Worm (Caenorhabditis elegans): ENCODE measurements around the gene kqt-3.

The kqt-3 gene

DNA sequence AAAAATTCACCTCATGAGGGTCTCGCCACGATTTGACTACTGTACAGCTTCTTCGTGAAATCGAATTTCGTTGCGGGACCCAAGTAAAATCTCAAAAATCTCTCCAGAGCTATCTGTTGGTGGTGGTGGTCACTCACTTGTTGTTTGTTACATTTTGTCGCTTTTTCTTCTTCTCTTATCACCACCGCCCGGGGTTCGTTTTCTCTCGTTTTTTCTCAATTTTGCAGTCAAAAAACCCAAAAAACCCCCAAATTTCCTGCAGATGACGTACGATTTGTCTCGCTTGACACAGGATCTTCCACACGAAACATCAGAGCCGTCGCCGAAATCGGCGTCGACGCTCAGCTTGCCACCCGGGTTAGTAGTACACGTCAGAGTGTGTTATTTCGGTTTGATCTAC, 40.0 kb downstream of the kqt-3 start, which contains the start of gene R06B9.5:
Gene R06B9.5 (plus strand): TSS at position 232 of the 400 bp plus-strand sequence.
- TF ChIP-seq Y105C5A.15 (GFP tag; IDR thresholded peaks at IDR 0.05) (no peak), daf-16 (GFP tag; optimal IDR thresholded peaks at IDR 0.05) (no peak), daf-16 (tag; optimal IDR thresholded peaks at IDR 0.05) (peak; percentile 5)

DNA sequence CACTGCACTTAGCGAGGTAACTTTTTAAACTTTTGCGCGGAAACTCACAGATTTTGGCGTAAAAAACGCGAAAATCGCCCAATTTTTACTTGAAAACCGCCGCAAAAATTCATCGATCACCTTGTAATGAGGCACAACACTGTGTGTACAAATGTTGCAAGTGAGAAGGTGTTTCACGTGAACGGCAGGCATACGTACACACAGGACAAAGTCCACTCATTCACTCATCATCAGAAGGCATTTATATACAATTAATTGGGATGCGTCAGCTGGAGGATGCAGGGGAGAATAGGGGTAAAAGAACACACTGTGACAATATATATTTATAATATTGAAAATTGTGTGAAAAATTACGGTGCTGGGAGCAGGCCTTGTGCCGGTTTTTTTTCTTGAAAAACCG, 40.8 kb downstream of the kqt-3 start:
- TF ChIP-seq mxl-3 (GFP tag; optimal IDR thresholded peaks at IDR 0.05) (no peak), hlh-30 (tag; optimal IDR thresholded peaks at IDR 0.05; ENCODE audit: insufficient read depth) (peak; percentile 18), nhr-6 (tag; optimal IDR thresholded peaks at IDR 0.05) (no peak), snpc-4 (tag; optimal IDR thresholded peaks at IDR 0.05) (no peak), daf-19 (GFP tag; conservative IDR thresholded peaks at IDR 0.05) (no peak), egl-43 (GFP tag; IDR thresholded peaks at IDR 0.05) (no peak), mxl-2 (GFP tag; conservative IDR thresholded peaks at IDR 0.05) (peak; percentile 88), ZK546.5 (tag; optimal IDR thresholded peaks at IDR 0.05) (no peak), lsy-2 (tag; optimal IDR thresholded peaks at IDR 0.05) (peak in 1 of 2 experiments; percentile 1), lir-3 (tag; optimal IDR thresholded peaks at IDR 0.05) (no peak), daf-16 (GFP tag; optimal IDR thresholded peaks at IDR 0.05) (no peak), daf-16 (tag; optimal IDR thresholded peaks at IDR 0.05) (peak; percentile 52), mdl-1 (tag; optimal IDR thresholded peaks at IDR 0.05) (no peak), nhr-48 (tag; optimal IDR thresholded peaks at IDR 0.05) (no peak), nhr-28 (tag; optimal IDR thresholded peaks at IDR 0.05) (peak; percentile 28), snpc-1.2 (GFP tag; IDR thresholded peaks at IDR 0.05) (peak; percentile 51; the same call in 1 of the 2 replicates), arid-1 (GFP tag; conservative IDR thresholded peaks at IDR 0.05) (no peak), jun-1 (tag; optimal IDR thresholded peaks at IDR 0.05) (no peak), dve-1 (tag; optimal IDR thresholded peaks at IDR 0.05; ENCODE audit: insufficient read depth) (peak; percentile 34), nhr-237 (tag; optimal IDR thresholded peaks at IDR 0.05) (no peak), lin-15B (tag; optimal IDR thresholded peaks at IDR 0.05) (no peak), lin-38 (GFP tag; IDR thresholded peaks at IDR 0.05) (no peak), ceh-44 (GFP tag; IDR thresholded peaks at IDR 0.05) (no peak), ceh-62 (tag; optimal IDR thresholded peaks at IDR 0.05) (no peak), hlh-11 (tag; optimal IDR thresholded peaks at IDR 0.05) (peak; percentile 22)

- no peak for TF ChIP-seq F10B5.3 (tag; optimal IDR thresholded peaks at IDR 0.05)
- peak; percentile 61 for TF ChIP-seq nhr-102 (tag; optimal IDR thresholded peaks at IDR 0.05)
- TF ChIP-seq php-3 (GFP tag; IDR thresholded peaks at IDR 0.05) = peak; percentile 39; the same call in 1 of the 2 replicates
- TF ChIP-seq dve-1 (tag; optimal IDR thresholded peaks at IDR 0.05; ENCODE audit: insufficient read depth) = peak; percentile 77
- TF ChIP-seq tag-97 (GFP tag; IDR thresholded peaks at IDR 0.05) = no peak
- TF ChIP-seq zip-11 (GFP tag; IDR thresholded peaks at IDR 0.05) = no peak
- TF ChIP-seq dpl-1 (GFP tag; optimal IDR thresholded peaks at IDR 0.05) = no peak
- TF ChIP-seq lim-7 (GFP tag; IDR thresholded peaks at IDR 0.05) = no peak
- TF ChIP-seq F49E8.2 (tag; optimal IDR thresholded peaks at IDR 0.05; ENCODE audit: borderline replicate concordance) = no peak
- TF ChIP-seq F37D6.2 (tag; optimal IDR thresholded peaks at IDR 0.05) = no peak
- TF ChIP-seq ztf-11 (tag; optimal IDR thresholded peaks at IDR 0.05) = no peak
- TF ChIP-seq hlh-30 (tag; optimal IDR thresholded peaks at IDR 0.05; ENCODE audit: insufficient read depth) = peak; percentile 23
- TF ChIP-seq zfp-3 (GFP tag; conservative IDR thresholded peaks at IDR 0.05) = no peak
- TF ChIP-seq daf-19 (GFP tag; conservative IDR thresholded peaks at IDR 0.05) = no peak
- no peak for TF ChIP-seq duxl-1 (tag; optimal IDR thresholded peaks at IDR 0.05; ENCODE audit: poor library complexity)
- peak; percentile 29 for TF ChIP-seq mes-2 (tag; optimal IDR thresholded peaks at IDR 0.05; ENCODE audit: poor library complexity, severe bottlenecking)
- no peak for TF ChIP-seq nhr-237 (tag; optimal IDR thresholded peaks at IDR 0.05)
- no peak for TF ChIP-seq ctbp-1 (GFP tag; IDR thresholded peaks at IDR 0.05)
- no peak for TF ChIP-seq daf-16 (GFP tag; optimal IDR thresholded peaks at IDR 0.05)
- TF ChIP-seq daf-16 (tag; optimal IDR thresholded peaks at IDR 0.05) = peak; percentile 99
- no peak for TF ChIP-seq madf-5 (GFP tag; IDR thresholded peaks at IDR 0.05)
- TF ChIP-seq spr-3 (GFP tag; optimal IDR thresholded peaks at IDR 0.05) = no peak
- no peak for TF ChIP-seq ceh-82 (tag; optimal IDR thresholded peaks at IDR 0.05)
- peak in 1 of 2 experiments; percentile 68 for TF ChIP-seq mdl-1 (tag; optimal IDR thresholded peaks at IDR 0.05)
- peak; percentile 10 for TF ChIP-seq pqm-1 (tag; optimal IDR thresholded peaks at IDR 0.05)
- peak; percentile 87 for TF ChIP-seq hlh-11 (tag; optimal IDR thresholded peaks at IDR 0.05)
- no peak for TF ChIP-seq unc-62 (GFP tag; optimal IDR thresholded peaks at IDR 0.05 in 1 of 2)
- no peak for TF ChIP-seq unc-62 (tag; optimal IDR thresholded peaks at IDR 0.05)
These were observed 41.9 kb downstream of the kqt-3 start for ce11 chrII:13737751-13738525.
